Worm (Caenorhabditis elegans) whole organism, late embryonic: Measurements from ENCODE around the gene T05C1.2.

Experiments used
- K02D7.2 ChIP-seq: sonication (generic microtip); optimal IDR thresholded peaks from 2 replicates; lab custom pipeline; 2017; ENCODE audit warnings: mild to moderate bottlenecking, missing genetic modification characterization, missing compliant biosample characterization
- K09A11.1 ChIP-seq: sonication (generic microtip); optimal IDR thresholded peaks from 2 replicates; lab custom pipeline; 2017; ENCODE audit warnings: antibody characterized with exemption, mild to moderate bottlenecking, missing genetic modification characterization, missing compliant biosample characterization; ENCODE audit not compliant: insufficient read depth
- dve-1 ChIP-seq: sonication (generic microtip); optimal IDR thresholded peaks from 2 replicates; lab custom pipeline; 2017; ENCODE audit warnings: antibody characterized with exemption, mild to moderate bottlenecking, missing genetic modification characterization, missing compliant biosample characterization
- ets-4 ChIP-seq: sonication (generic microtip); optimal IDR thresholded peaks from 2 replicates; lab custom pipeline; 2016; ENCODE audit warnings: missing genetic modification characterization, missing compliant biosample characterization
- fkh-6 ChIP-seq: sonication (generic microtip); optimal IDR thresholded peaks from 2 replicates; lab custom pipeline; 2016; ENCODE audit warnings: missing genetic modification characterization, missing compliant biosample characterization
- nfya-1 ChIP-seq: sonication (generic microtip); optimal IDR thresholded peaks from 2 replicates; lab custom pipeline; 2017; ENCODE audit warnings: missing genetic modification characterization, mild to moderate bottlenecking, missing compliant biosample characterization, antibody characterized with exemption, moderate library complexity
- nhr-11 ChIP-seq: fragments of 150-350 bp; optimal IDR thresholded peaks from 2 replicates; lab custom pipeline; 2014; ENCODE audit warnings: missing biosample characterization, missing genetic modification characterization
- pqm-1 ChIP-seq: sonication (generic microtip); optimal IDR thresholded peaks from 2 replicates; lab custom pipeline; 2016; ENCODE audit warnings: missing genetic modification characterization, missing compliant biosample characterization
- sdc-2 ChIP-seq: sonication (generic microtip); optimal IDR thresholded peaks from 2 replicates; lab custom pipeline; 2016; ENCODE audit warnings: missing genotype, missing genetic modification characterization, missing compliant biosample characterization
- tbx-2 ChIP-seq: sonication (generic microtip); optimal IDR thresholded peaks from 2 replicates; lab custom pipeline; 2016; ENCODE audit warnings: missing genetic modification characterization, missing compliant biosample characterization
- ztf-16 ChIP-seq: sonication (generic microtip); optimal IDR thresholded peaks from 2 replicates; lab custom pipeline; 2017; ENCODE audit warnings: missing genetic modification characterization, missing compliant biosample characterization

- TF ChIP-seq K02D7.2 (tag; lab: Kevin White, UChicago) (no peak), sdc-2 (tag; lab: Kevin White, UChicago) (no peak), tbx-2 (no peak), K09A11.1 (no peak), nhr-11 (tag; lab: Kevin White, UChicago) (no peak), fkh-6 (tag; lab: Kevin White, UChicago) (no peak), ets-4 (tag; lab: Kevin White, UChicago) (no peak), dve-1 (tag; lab: Kevin White, UChicago) (no peak), ztf-16 (tag; lab: Kevin White, UChicago) (no peak), pqm-1 (tag; lab: Kevin White, UChicago) (no peak), nfya-1 (no peak)
These were observed 35.3 kb upstream of the T05C1.2 start for ce11 chrII:4517254-4517653.
